Worm (Caenorhabditis elegans) whole organism, L4 larva: ENCODE data around the gene K08D9.10.

Experiments
- fkh-10 ChIP-seq: fragments of 150-350 bp; optimal IDR thresholded peaks from 2 replicates; lab custom pipeline; 2014; ENCODE audit warnings: missing biosample characterization, missing genetic modification reagents, missing genetic modification characterization
- lin-39 ChIP-seq: fragments of 150-350 bp; optimal IDR thresholded peaks from 2 replicates; lab custom pipeline; 2014; ENCODE audit warnings: missing biosample characterization, missing genetic modification reagents, missing genetic modification characterization
- mdl-1 ChIP-seq, 2 experiments: fragments of 150-350 bp in 1 of 2; sonication (generic microtip) in 1 of 2; optimal IDR thresholded peaks; 2 replicates each; lab custom pipeline; 2014 to 2017; ENCODE audit warnings: missing biosample characterization in 2 of 2, missing genetic modification characterization in 2 of 2

DNA sequence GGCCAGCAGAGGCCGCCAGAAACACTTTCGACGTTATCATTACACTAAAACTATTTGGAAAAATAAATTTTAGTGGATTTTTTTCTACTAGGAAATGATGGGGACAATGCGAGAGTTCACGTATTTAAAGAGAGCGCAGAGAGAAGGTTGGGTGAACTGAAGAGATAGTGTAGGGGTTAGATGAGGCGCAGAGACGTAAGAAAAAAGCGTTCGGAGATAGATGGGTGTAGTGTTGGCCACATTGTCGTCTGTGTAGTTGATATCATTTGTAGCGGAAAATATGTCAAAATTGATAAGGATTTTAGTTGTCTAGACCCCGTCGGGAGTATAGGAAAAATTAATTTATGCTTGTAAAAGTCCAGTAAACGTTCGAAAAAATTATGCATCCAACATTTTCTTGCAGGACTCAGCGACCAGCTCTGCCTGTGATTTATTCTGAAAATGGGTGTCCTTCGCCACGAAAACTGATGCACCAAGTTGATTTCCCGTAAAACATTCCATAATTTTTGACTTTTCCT, 37.5 kb upstream of the K08D9.10 start, which contains the start of the genes Y73C8B.3 and Y73C8B.9:
- TF ChIP-seq lin-39 (no peak), mdl-1 (tag; optimal IDR thresholded peaks at IDR 0.05; lab: Kevin White, UChicago) (no peak), fkh-10 (GFP tag; lab: Kevin White, UChicago) (no peak)
